Worm (Caenorhabditis elegans) whole organism, L1 larva: Measurements from ENCODE around the gene T28A11.4.

ENCODE experiments used
- aha-1 ChIP-seq: fragments of 150-350 bp; optimal IDR thresholded peaks from 2 replicates; lab custom pipeline; 2014; ENCODE audit warnings: missing biosample characterization, missing genetic modification characterization
- alr-1 ChIP-seq: fragments of 200-800 bp; sonication (Bioruptor generic); optimal IDR thresholded peaks from 2 replicates; lab custom pipeline; 2018; ENCODE audit warnings: borderline replicate concordance, mild to moderate bottlenecking, missing genetic modification characterization, missing compliant biosample characterization
- blmp-1 ChIP-seq: fragments of 150-350 bp; optimal IDR thresholded peaks from 2 replicates; lab custom pipeline; 2014; ENCODE audit warnings: missing biosample characterization, missing genetic modification characterization
- ceh-88 ChIP-seq: fragments of 200-800 bp; sonication (Bioruptor generic); IDR thresholded peaks from 2 replicates; pipeline ENCODE4 v1.3.6; 2022; ENCODE audit warnings: missing genetic modification characterization, missing compliant biosample characterization
- dpl-1 ChIP-seq, 3 experiments: fragments of 150-350 bp in 2 of 3; sonication (generic microtip) in 1 of 3; optimal IDR thresholded peaks; 2 replicates each; lab custom pipeline; 2014 to 2017; ENCODE audit warnings: missing biosample characterization in 3 of 3, missing genetic modification characterization in 3 of 3, missing genetic modification reagents in 3 of 3
- dsc-1 ChIP-seq: sonication (generic microtip); optimal IDR thresholded peaks from 2 replicates; lab custom pipeline; 2016; ENCODE audit warnings: mild to moderate bottlenecking, missing genetic modification characterization, missing compliant biosample characterization
- efl-1 ChIP-seq, 4 experiments: fragments of 150-350 bp; optimal IDR thresholded peaks in 3 of 4; peaks in 1 of 4; 1 replicate in 1 of 4; 2 replicates in 3 of 4; lab custom pipeline; 2014; ENCODE audit warnings: missing biosample characterization in 2 of 4, missing genetic modification characterization in 2 of 4, missing genetic modification reagents in 2 of 4
- efl-3 ChIP-seq: fragments of 200-800 bp; sonication (Bioruptor generic); optimal IDR thresholded peaks from 2 replicates; lab custom pipeline; 2018; ENCODE audit warnings: mild to moderate bottlenecking, missing genetic modification characterization, missing compliant biosample characterization
- egl-13 ChIP-seq: sonication (generic microtip); optimal IDR thresholded peaks from 2 replicates; lab custom pipeline; 2016; ENCODE audit warnings: missing genotype, missing genetic modification reagents, missing genetic modification characterization, missing compliant biosample characterization
- egl-27 ChIP-seq, 2 experiments: fragments of 150-350 bp in 1 of 2; sonication (generic microtip); optimal IDR thresholded peaks; 3 replicates each; lab custom pipeline; 2017 to 2018; ENCODE audit warnings: missing biosample characterization in 2 of 2, missing genetic modification characterization in 2 of 2, missing genetic modification reagents in 2 of 2
- hlh-4 ChIP-seq: sonication (generic microtip); optimal IDR thresholded peaks from 2 replicates; lab custom pipeline; 2016; ENCODE audit warnings: mild to moderate bottlenecking, missing genetic modification characterization, missing compliant biosample characterization
- isw-1 ChIP-seq: fragments of 200-800 bp; sonication (Bioruptor generic); IDR thresholded peaks from 2 replicates; pipeline ENCODE4 v1.3.6; 2022; ENCODE audit warnings: missing genetic modification characterization, missing compliant biosample characterization
- lin-13 ChIP-seq: fragments of 150-350 bp; optimal IDR thresholded peaks from 2 replicates; lab custom pipeline; 2014; ENCODE audit warnings: missing biosample characterization, missing genetic modification reagents, missing genetic modification characterization
- mab-9 ChIP-seq: fragments of 200-800 bp; sonication (Bioruptor generic); IDR thresholded peaks from 2 replicates; pipeline ENCODE4 v1.3.6; 2022; ENCODE audit warnings: missing genetic modification reagents, missing genetic modification characterization, missing compliant biosample characterization
- nhr-11 ChIP-seq: fragments of 150-350 bp; optimal IDR thresholded peaks from 2 replicates; lab custom pipeline; 2014; ENCODE audit warnings: missing biosample characterization, missing genetic modification characterization
- nhr-19 ChIP-seq: fragments of 200-800 bp; sonication (Bioruptor generic); conservative IDR thresholded peaks from 2 replicates; pipeline ENCODE4 v1.3.6; 2022; ENCODE audit warnings: missing genetic modification characterization, missing compliant biosample characterization
- nhr-20 ChIP-seq: sonication (generic microtip); optimal IDR thresholded peaks from 2 replicates; lab custom pipeline; 2016; ENCODE audit warnings: mild to moderate bottlenecking, missing genetic modification characterization, missing compliant biosample characterization
- nhr-76 ChIP-seq: sonication (generic microtip); optimal IDR thresholded peaks from 2 replicates; lab custom pipeline; 2017; ENCODE audit warnings: missing biosample characterization, missing genetic modification characterization
- nhr-84 ChIP-seq: sonication (generic microtip); optimal IDR thresholded peaks from 2 replicates; lab custom pipeline; 2017; ENCODE audit warnings: missing biosample characterization, missing genetic modification characterization
- pag-3 ChIP-seq: sonication (generic microtip); optimal IDR thresholded peaks from 2 replicates; lab custom pipeline; 2017; ENCODE audit warnings: missing genetic modification characterization, mild to moderate bottlenecking, missing compliant biosample characterization, antibody characterized with exemption, borderline replicate concordance; ENCODE audit not compliant: insufficient read depth
- pqm-1 ChIP-seq: sonication (generic microtip); optimal IDR thresholded peaks from 3 replicates; lab custom pipeline; 2017; ENCODE audit warnings: missing biosample characterization, missing genetic modification characterization
- rnt-1 ChIP-seq: sonication (generic microtip); optimal IDR thresholded peaks from 2 replicates; lab custom pipeline; 2016; ENCODE audit warnings: mild to moderate bottlenecking, missing genetic modification characterization, moderate library complexity, missing compliant biosample characterization
- skn-1 ChIP-seq: fragments of 150-350 bp; optimal IDR thresholded peaks from 2 replicates; lab custom pipeline; 2014; ENCODE audit warnings: missing biosample characterization, missing genetic modification characterization
- sptf-1 ChIP-seq: fragments of 150-350 bp; optimal IDR thresholded peaks from 2 replicates; lab custom pipeline; 2014; ENCODE audit warnings: missing biosample characterization, missing genetic modification characterization
- tbx-2 ChIP-seq: sonication (generic microtip); optimal IDR thresholded peaks from 2 replicates; lab custom pipeline; 2016; ENCODE audit warnings: missing genetic modification characterization, missing compliant biosample characterization
- tlp-1 ChIP-seq: fragments of 150-350 bp; optimal IDR thresholded peaks from 2 replicates; lab custom pipeline; 2014; ENCODE audit warnings: missing biosample characterization, missing genetic modification characterization
- unc-30 ChIP-seq: sonication (generic microtip); optimal IDR thresholded peaks from 2 replicates; lab custom pipeline; 2017; ENCODE audit warnings: missing biosample characterization, missing genetic modification characterization
- unc-86 ChIP-seq: sonication (generic microtip); optimal IDR thresholded peaks from 2 replicates; lab custom pipeline; 2016; ENCODE audit warnings: missing genetic modification characterization, missing compliant biosample characterization
- unc-98 ChIP-seq: fragments of 200-800 bp; sonication (Bioruptor generic); IDR thresholded peaks from 2 replicates; pipeline ENCODE4 v1.3.6; 2022; ENCODE audit warnings: missing genetic modification characterization, missing compliant biosample characterization
- xbp-1 ChIP-seq: sonication (generic microtip); optimal IDR thresholded peaks from 2 replicates; lab custom pipeline; 2016; ENCODE audit warnings: missing genetic modification characterization, missing compliant biosample characterization
- ztf-11 ChIP-seq, 2 experiments: sonication (generic microtip); optimal IDR thresholded peaks; 2 replicates each; lab custom pipeline; 2016 to 2017; ENCODE audit warnings: missing genetic modification characterization in 2 of 2, missing biosample characterization in 1 of 2, missing compliant biosample characterization in 1 of 2

T28A11.4 gene

ce11 chrV:3230597-3230996, 43.3 kb upstream of the T28A11.4 start, which contains the start of gene K08D9.10:
TSS of gene K08D9.10 (plus strand) at chrV:3230897.
- TF ChIP-seq tlp-1 (tag; lab: Kevin White, UChicago) (no peak), nhr-76 (tag; lab: Kevin White, UChicago) (no peak)
- TF ChIP-seq, all 84 proteins: peak for 0

DNA sequence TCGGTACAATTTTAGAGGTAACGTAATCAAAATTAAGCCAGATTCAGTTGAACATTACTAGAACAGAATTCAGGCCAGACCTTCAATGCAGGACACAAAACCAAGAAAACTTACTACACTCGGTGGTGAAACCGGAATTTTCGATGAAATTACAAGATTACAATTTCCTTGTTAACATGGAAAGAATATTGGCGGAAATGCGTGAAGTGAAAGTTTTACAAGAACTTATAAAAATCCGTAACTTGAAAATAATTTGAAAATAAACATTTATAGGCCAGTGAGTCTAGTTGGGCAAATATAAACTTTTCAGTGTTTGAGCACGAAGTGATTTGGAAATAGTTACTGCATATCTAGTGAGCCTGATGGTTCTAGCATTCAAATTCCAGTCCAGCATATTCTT, 39.0 kb upstream of the T28A11.4 start, which contains the start of gene K08D9.6:
Gene K08D9.6 (minus strand): TSS at position 101 of the 400 bp plus-strand sequence.
- TF ChIP-seq efl-3 (GFP tag; lab: Kevin White, UChicago) (no peak), hlh-4 (tag; lab: Kevin White, UChicago) (no peak), unc-86 (no peak), nhr-20 (tag; lab: Kevin White, UChicago) (no peak), dsc-1 (tag; lab: Kevin White, UChicago) (no peak), egl-13 (tag; lab: Kevin White, UChicago) (no peak), ztf-11 (tag; optimal IDR thresholded peaks at IDR 0.05; lab: Kevin White, UChicago) (no peak), xbp-1 (tag; lab: Kevin White, UChicago) (no peak), mab-9 (GFP tag; lab: Robert Waterston, UW) (no peak), unc-98 (GFP tag; lab: Robert Waterston, UW) (no peak), egl-27 (tag; optimal IDR thresholded peaks at IDR 0.05; lab: Kevin White, UChicago) (no peak), ceh-88 (GFP tag; lab: Robert Waterston, UW) (no peak), alr-1 (no peak), nhr-84 (no peak)
- TF ChIP-seq, all 84 proteins: peak for 0

DNA sequence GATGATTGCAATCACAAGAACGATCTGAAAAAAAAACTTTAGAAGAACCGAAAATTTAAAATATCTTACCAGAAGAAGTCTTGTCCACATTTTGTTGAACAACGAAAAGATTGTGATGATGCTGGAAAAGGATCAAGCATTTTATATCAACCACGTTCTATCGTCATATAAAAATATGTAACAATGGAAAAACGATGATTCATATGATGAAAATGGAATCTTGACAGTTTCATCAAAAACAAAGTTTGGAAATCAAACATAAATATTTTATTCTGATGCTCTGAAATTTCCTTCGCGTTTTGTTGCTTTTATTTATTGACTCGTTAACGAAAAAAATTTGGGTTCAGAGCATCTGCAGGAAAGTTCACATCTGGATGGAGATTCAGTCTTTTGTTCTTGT, 37.2 kb upstream of the T28A11.4 start, which contains the start of the genes K08D9.9 and str-16:
Gene K08D9.9 (minus strand): TSS at position 101 of the 400 bp plus-strand sequence.
Gene str-16 (plus strand): TSS at position 266 of the 400 bp plus-strand sequence.
- no peak for TF ChIP-seq hlh-4 (tag; lab: Kevin White, UChicago)
- TF ChIP-seq tlp-1 (tag; lab: Kevin White, UChicago) = no peak
- TF ChIP-seq egl-27 (tag; optimal IDR thresholded peaks at IDR 0.05; lab: Kevin White, UChicago) = no peak
- TF ChIP-seq pqm-1 (tag; lab: Kevin White, UChicago) = no peak
- TF ChIP-seq skn-1 (tag; lab: Kevin White, UChicago) = no peak
- TF ChIP-seq nhr-11 (tag; lab: Kevin White, UChicago) = no peak
- no peak for TF ChIP-seq nhr-84
- TF ChIP-seq xbp-1 (tag; lab: Kevin White, UChicago) = no peak

ce11 chrV:3241175-3241574, 32.7 kb upstream of the T28A11.4 start, which contains the start of gene srj-11:
TSS of gene srj-11 (plus strand) at chrV:3241424.
- no peak for TF ChIP-seq isw-1 (GFP tag; lab: Robert Waterston, UW)
- TF ChIP-seq nhr-84 = no peak
- no peak for TF ChIP-seq lin-13 (GFP tag; lab: Kevin White, UChicago)
- TF ChIP-seq ztf-11 (tag; optimal IDR thresholded peaks at IDR 0.05; lab: Kevin White, UChicago) = no peak
- no peak for TF ChIP-seq unc-30 (tag; lab: Kevin White, UChicago)
- TF ChIP-seq dpl-1 (GFP tag; optimal IDR thresholded peaks at IDR 0.05; lab: Kevin White, UChicago) = no peak
- TF ChIP-seq aha-1 = no peak

DNA sequence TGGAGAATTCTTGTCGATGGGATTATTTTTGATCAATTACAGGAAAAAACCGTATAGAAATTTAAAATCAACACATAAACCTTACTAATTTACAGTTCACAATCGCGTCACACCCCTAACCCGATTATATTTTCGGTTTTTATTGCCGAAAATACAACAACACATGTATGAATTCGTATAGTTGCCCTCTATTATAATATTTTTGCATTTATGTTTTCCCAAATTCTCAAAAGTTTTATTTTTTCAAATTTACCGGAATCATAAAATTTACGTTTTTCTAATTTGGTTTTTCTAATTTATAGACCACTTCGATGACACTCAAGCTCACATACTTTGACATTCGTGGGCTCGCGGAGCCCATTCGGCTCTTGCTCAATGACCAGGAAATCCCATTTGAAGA, 30.9 kb upstream of the T28A11.4 start, which contains the start of gene gst-23:
Gene gst-23 (plus strand): TSS at position 301 of the 400 bp plus-strand sequence.
- TF ChIP-seq xbp-1 (tag; lab: Kevin White, UChicago) (no peak), blmp-1 (no peak), rnt-1 (tag; lab: Kevin White, UChicago) (no peak), isw-1 (GFP tag; lab: Robert Waterston, UW) (no peak), nhr-76 (tag; lab: Kevin White, UChicago) (no peak), unc-98 (GFP tag; lab: Robert Waterston, UW) (no peak), sptf-1 (tag; lab: Kevin White, UChicago) (no peak), hlh-4 (tag; lab: Kevin White, UChicago) (no peak), lin-13 (GFP tag; lab: Kevin White, UChicago) (no peak), pag-3 (tag; lab: Kevin White, UChicago) (no peak), nhr-19 (no peak), unc-30 (tag; lab: Kevin White, UChicago) (no peak)

ce11 chrV:3244703-3245102, 29.1 kb upstream of the T28A11.4 start, which contains the start of gene srj-7:
TSS of gene srj-7 (plus strand) at chrV:3245003.
- no peak for TF ChIP-seq tbx-2 (tag; lab: Kevin White, UChicago)
- TF ChIP-seq efl-1 (optimal IDR thresholded peaks at IDR 0.05; lab: Kevin White, UChicago) = no peak
- TF ChIP-seq efl-1 (GFP tag; optimal IDR thresholded peaks at IDR 0.05 in 1 of 2; lab: Kevin White, UChicago) = peak in 1 of 2 experiments; percentile 55
